Fruit fly (Drosophila melanogaster) whole organism, embryonic: Measurements from ENCODE around the gene Vps37B.

Experiments used
- Antp ChIP-seq: fragments of 200-800 bp; sonication (Bioruptor generic); optimal IDR thresholded peaks from 3 replicates; lab custom pipeline; 2016; ENCODE audit warnings: missing biosample characterization, missing genetic modification characterization
- Bgb ChIP-seq: fragments of 200-800 bp; sonication (Bioruptor generic); IDR thresholded peaks from 2 replicates; pipeline ENCODE4 v1.3.6; 2022; ENCODE audit warnings: missing biosample characterization, missing genetic modification characterization; ENCODE audit not compliant: partially characterized antibody
- CG10267 ChIP-seq: fragments of 200-800 bp; sonication (Bioruptor generic); optimal IDR thresholded peaks from 2 replicates; lab custom pipeline; 2018; ENCODE audit warnings: missing biosample characterization, mild to moderate bottlenecking, missing genetic modification characterization, moderate library complexity
- CG10431 ChIP-seq: fragments of 200-800 bp; sonication (Bioruptor generic); optimal IDR thresholded peaks from 3 replicates; lab custom pipeline; 2018; ENCODE audit warnings: missing biosample characterization, mild to moderate bottlenecking, missing genetic modification characterization
- CG10543 ChIP-seq: fragments of 200-800 bp; sonication (Bioruptor generic); optimal IDR thresholded peaks from 3 replicates; lab custom pipeline; 2017; ENCODE audit warnings: missing biosample characterization, mild to moderate bottlenecking, missing genetic modification characterization, moderate library complexity
- CG12744 ChIP-seq: fragments of 200-800 bp; sonication (Bioruptor generic); optimal IDR thresholded peaks from 2 replicates; lab custom pipeline; 2016; ENCODE audit warnings: missing biosample characterization, missing genetic modification characterization
- CG13287 ChIP-seq: fragments of 200-800 bp; sonication (Bioruptor generic); IDR thresholded peaks from 2 replicates; pipeline ENCODE4 v1.3.6; 2022; ENCODE audit warnings: missing biosample characterization, missing genetic modification characterization; ENCODE audit not compliant: partially characterized antibody
- CG13775 ChIP-seq: fragments of 200-800 bp; sonication (Bioruptor generic); optimal IDR thresholded peaks from 3 replicates; lab custom pipeline; 2017; ENCODE audit warnings: missing biosample characterization, mild to moderate bottlenecking, missing genetic modification characterization
- CG14710 ChIP-seq: fragments of 200-800 bp; sonication (Bioruptor generic); optimal IDR thresholded peaks from 3 replicates; lab custom pipeline; 2019; ENCODE audit warnings: missing biosample characterization, mild to moderate bottlenecking, missing genetic modification characterization, moderate library complexity
- CG1603 ChIP-seq: fragments of 200-800 bp; sonication (Bioruptor generic); optimal IDR thresholded peaks from 2 replicates; lab custom pipeline; 2019; ENCODE audit warnings: missing biosample characterization, mild to moderate bottlenecking, missing genetic modification characterization, moderate library complexity
- CG17359 ChIP-seq: fragments of 200-800 bp; sonication (Bioruptor generic); optimal IDR thresholded peaks from 3 replicates; lab custom pipeline; 2018; ENCODE audit warnings: missing biosample characterization, mild to moderate bottlenecking, missing genetic modification characterization, moderate library complexity
- CG2116 ChIP-seq: fragments of 200-800 bp; sonication (Bioruptor generic); optimal IDR thresholded peaks from 3 replicates; lab custom pipeline; 2018; ENCODE audit warnings: missing biosample characterization, mild to moderate bottlenecking, missing genetic modification characterization
- CG2199 ChIP-seq: fragments of 200-800 bp; sonication (Bioruptor generic); IDR thresholded peaks from 3 replicates; pipeline ENCODE4 v1.3.6; 2022; ENCODE audit warnings: missing biosample characterization, missing genetic modification characterization
- CG2889 ChIP-seq: fragments of 200-800 bp; sonication (Bioruptor generic); IDR thresholded peaks from 3 replicates; pipeline ENCODE4 v1.3.6; 2022; ENCODE audit warnings: missing biosample characterization, missing genetic modification characterization
- CG32532 ChIP-seq: fragments of 200-800 bp; sonication (Bioruptor generic); IDR thresholded peaks from 2 replicates; pipeline ENCODE4 v1.3.6; 2022; ENCODE audit warnings: missing biosample characterization, missing genetic modification characterization
- CG33213 ChIP-seq: fragments of 200-800 bp; sonication (Bioruptor generic); optimal IDR thresholded peaks from 3 replicates; lab custom pipeline; 2016; ENCODE audit warnings: missing biosample characterization, missing genetic modification characterization
- CG42726 ChIP-seq: fragments of 200-800 bp; sonication (Bioruptor generic); IDR thresholded peaks from 2 replicates; pipeline ENCODE4 v1.3.6; 2022; ENCODE audit warnings: missing biosample characterization, missing genetic modification characterization; ENCODE audit not compliant: partially characterized antibody
- CG4360 ChIP-seq: fragments of 200-800 bp; sonication (Bioruptor generic); IDR thresholded peaks from 2 replicates; pipeline ENCODE4 v1.3.6; 2022; ENCODE audit warnings: missing biosample characterization, missing genetic modification characterization
- CG6175 ChIP-seq: fragments of 200-800 bp; sonication (Bioruptor generic); IDR thresholded peaks from 3 replicates; pipeline ENCODE4 v1.3.6; 2022; ENCODE audit warnings: missing biosample characterization, missing genetic modification characterization
- CG7357 ChIP-seq: fragments of 200-800 bp; sonication (Bioruptor generic); IDR thresholded peaks from 3 replicates; pipeline ENCODE4 v1.3.6; 2022; ENCODE audit warnings: missing biosample characterization, missing genetic modification characterization
- CG7963 ChIP-seq: fragments of 200-800 bp; sonication (Bioruptor generic); IDR thresholded peaks from 3 replicates; pipeline ENCODE4 v1.3.6; 2022; ENCODE audit warnings: missing biosample characterization, missing genetic modification characterization; ENCODE audit not compliant: partially characterized antibody
- CG7987 ChIP-seq: fragments of 200-800 bp; sonication (Bioruptor generic); optimal IDR thresholded peaks from 2 replicates; lab custom pipeline; 2018; ENCODE audit warnings: missing biosample characterization, mild to moderate bottlenecking, missing genetic modification characterization, moderate library complexity
- CG8388 ChIP-seq: fragments of 200-800 bp; sonication (Bioruptor generic); optimal IDR thresholded peaks from 2 replicates; lab custom pipeline; 2019; ENCODE audit warnings: missing biosample characterization, mild to moderate bottlenecking, missing genetic modification characterization, moderate library complexity
- Fer1 ChIP-seq: fragments of 200-800 bp; sonication (Bioruptor generic); optimal IDR thresholded peaks from 2 replicates; lab custom pipeline; 2017; ENCODE audit warnings: missing biosample characterization, mild to moderate bottlenecking, missing genetic modification characterization
- Fer3 ChIP-seq: fragments of 200-800 bp; sonication (Bioruptor generic); optimal IDR thresholded peaks from 2 replicates; lab custom pipeline; 2018; ENCODE audit warnings: missing biosample characterization, mild to moderate bottlenecking, missing genetic modification characterization, moderate library complexity
- Med ChIP-seq: fragments of 200-800 bp; sonication (Bioruptor generic); peaks from one replicate; lab custom pipeline; 2016; ENCODE audit warnings: missing biosample characterization, missing genetic modification characterization, mild to moderate bottlenecking, inconsistent platforms, moderate library complexity
- Oli ChIP-seq: fragments of 200-800 bp; sonication (Bioruptor generic); optimal IDR thresholded peaks from 2 replicates; lab custom pipeline; 2018; ENCODE audit warnings: missing biosample characterization, mild to moderate bottlenecking, missing genetic modification characterization, moderate library complexity
- Rfx ChIP-seq: fragments of 200-800 bp; sonication (Bioruptor generic); IDR thresholded peaks from 2 replicates; pipeline ENCODE4 v1.3.6; 2022; ENCODE audit warnings: missing biosample characterization, missing genetic modification characterization
- Trl ChIP-seq, 3 experiments: fragments of >200 bp in 2 of 3; fragments of 200-800 bp in 1 of 3; sonication (Bioruptor generic) in 1 of 3; optimal IDR thresholded peaks; 2 replicates in 1 of 3; 3 replicates in 2 of 3; lab custom pipeline; 2016 to 2017; ENCODE audit warnings: missing biosample characterization in 1 of 3, missing genetic modification characterization in 1 of 3
- bbx ChIP-seq: fragments of 200-800 bp; sonication (Bioruptor generic); IDR thresholded peaks from 2 replicates; pipeline ENCODE4 v1.3.6; 2022; ENCODE audit warnings: missing biosample characterization, missing genetic modification characterization; ENCODE audit not compliant: partially characterized antibody
- cas ChIP-seq: fragments of 200-800 bp; sonication (Bioruptor generic); IDR thresholded peaks from 2 replicates; pipeline ENCODE4 v1.3.6; 2022; ENCODE audit warnings: missing biosample characterization, missing genetic modification characterization
- chinmo ChIP-seq: fragments of 200-800 bp; sonication (Bioruptor generic); IDR thresholded peaks from 4 replicates; pipeline ENCODE4 v1.3.6; 2022; ENCODE audit warnings: missing biosample characterization, missing genetic modification characterization; ENCODE audit not compliant: partially characterized antibody
- crc ChIP-seq: fragments of 200-800 bp; sonication (Bioruptor generic); optimal IDR thresholded peaks from 2 replicates; lab custom pipeline; 2016; ENCODE audit warnings: missing biosample characterization, missing genetic modification characterization
- cwo ChIP-seq: fragments of 200-800 bp; sonication (Bioruptor generic); optimal IDR thresholded peaks from 3 replicates; lab custom pipeline; 2017; ENCODE audit warnings: missing biosample characterization, missing genetic modification characterization, mild to moderate bottlenecking, moderate library complexity, missing genetic modification reagents
- fu2 ChIP-seq: fragments of 200-800 bp; sonication (Bioruptor generic); optimal IDR thresholded peaks from 2 replicates; lab custom pipeline; 2016; ENCODE audit warnings: missing biosample characterization, missing genetic modification characterization
- gem ChIP-seq: fragments of 200-800 bp; sonication (Bioruptor generic); optimal IDR thresholded peaks from 2 replicates; lab custom pipeline; 2019; ENCODE audit warnings: missing biosample characterization, mild to moderate bottlenecking, missing genetic modification characterization, moderate library complexity
- gt ChIP-seq: fragments of 200-800 bp; sonication (Bioruptor generic); IDR thresholded peaks from 2 replicates; pipeline ENCODE4 v1.3.6; 2022; ENCODE audit warnings: missing biosample characterization, missing genetic modification characterization
- ind ChIP-seq: fragments of 200-800 bp; sonication (Bioruptor generic); optimal IDR thresholded peaks from 3 replicates; lab custom pipeline; 2016; ENCODE audit warnings: missing biosample characterization, missing genetic modification characterization
- lab ChIP-seq: fragments of 200-800 bp; sonication (Bioruptor generic); optimal IDR thresholded peaks from 3 replicates; lab custom pipeline; 2017; ENCODE audit warnings: missing biosample characterization, missing genetic modification characterization, mild to moderate bottlenecking, moderate library complexity, missing genetic modification reagents
- mirr ChIP-seq: fragments of 200-800 bp; sonication (Bioruptor generic); optimal IDR thresholded peaks from 3 replicates; lab custom pipeline; 2018; ENCODE audit warnings: missing biosample characterization, mild to moderate bottlenecking, missing genetic modification characterization
- scrt ChIP-seq: fragments of 200-800 bp; sonication (Bioruptor generic); optimal IDR thresholded peaks from 2 replicates; lab custom pipeline; 2018; ENCODE audit warnings: missing biosample characterization, mild to moderate bottlenecking, missing genetic modification characterization, moderate library complexity
- slp2 ChIP-seq: fragments of 200-800 bp; sonication (Bioruptor generic); optimal IDR thresholded peaks from 2 replicates; lab custom pipeline; 2016; ENCODE audit warnings: missing biosample characterization, missing genetic modification characterization
- tll ChIP-seq, 2 experiments: fragments of 200-800 bp in 1 of 2; fragments of >200 bp in 1 of 2; sonication (Bioruptor generic) in 1 of 2; optimal IDR thresholded peaks; 2 replicates each; lab custom pipeline; 2017 to 2019; ENCODE audit warnings: missing biosample characterization in 2 of 2, missing genetic modification characterization in 2 of 2, mild to moderate bottlenecking in 1 of 2, moderate library complexity in 1 of 2
- tx ChIP-seq: fragments of 200-800 bp; sonication (Bioruptor generic); optimal IDR thresholded peaks from 2 replicates; lab custom pipeline; 2016; ENCODE audit warnings: missing biosample characterization, missing genetic modification characterization
- zfh2 ChIP-seq: fragments of 200-800 bp; sonication (Bioruptor generic); optimal IDR thresholded peaks from 2 replicates; lab custom pipeline; 2016; ENCODE audit warnings: missing biosample characterization, missing genetic modification characterization

Gene Vps37B

DNA sequence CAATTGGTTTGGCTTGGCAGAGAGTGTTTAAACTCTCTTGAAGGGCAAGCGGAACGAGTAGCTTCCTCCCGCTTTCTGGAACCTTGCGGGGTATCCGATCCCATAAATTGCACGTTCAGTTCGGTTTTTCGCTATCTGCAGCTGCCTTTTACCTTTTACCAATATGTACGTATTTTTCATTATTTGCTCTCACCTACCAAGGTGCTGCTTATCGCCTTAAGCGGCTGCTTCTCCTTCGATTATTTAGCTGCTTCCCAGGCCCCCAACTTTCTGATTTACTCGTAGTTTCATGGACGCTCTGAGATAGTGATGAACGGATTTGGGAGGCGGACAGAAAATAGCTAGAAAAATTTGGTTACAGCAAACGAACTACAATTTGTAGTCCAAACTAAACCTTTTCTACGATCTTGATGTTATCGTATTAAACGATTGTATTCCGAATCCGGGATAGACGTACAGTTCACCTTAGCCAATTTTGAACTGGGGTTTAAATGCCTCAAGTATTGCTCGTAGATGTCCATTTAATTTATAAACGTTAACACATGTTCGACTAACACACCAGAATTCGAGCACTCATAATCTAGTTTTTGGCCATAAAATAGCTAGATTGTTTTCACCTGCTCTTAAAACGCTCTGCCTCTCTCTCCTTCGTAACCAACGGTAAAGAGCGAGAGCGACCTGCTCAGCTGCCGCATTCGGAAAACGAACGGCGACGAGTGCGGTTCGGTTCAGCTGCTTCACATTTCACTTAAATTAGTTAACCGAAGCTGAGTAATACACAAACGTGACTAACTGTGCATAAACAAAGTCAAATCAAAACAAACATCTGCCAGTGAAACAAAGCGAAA is 38.5 kb downstream of the Vps37B start (continued):
- TF ChIP-seq chinmo (peak; percentile 91; the same call in 2 of the 4 replicates), bbx (GFP tag; lab: Robert Waterston, UW) (peak; percentile 61; the same call in 1 of the 2 replicates), CG7357 (no peak), cas (no peak), CG10431 (GFP tag; lab: Kevin White, UChicago) (no peak), CG10267 (tag; lab: Kevin White, UChicago) (peak; percentile 32), crc (GFP tag; lab: Kevin White, UChicago) (no peak), CG17359 (tag; lab: Kevin White, UChicago) (peak; percentile 18), Rfx (peak; percentile 49; the same call in 1 of the 2 replicates), CG13775 (GFP tag; lab: Kevin White, UChicago) (peak; percentile 42), Fer1 (GFP tag; lab: Kevin White, UChicago) (peak; percentile 58), CG14710 (tag; lab: Kevin White, UChicago) (peak; percentile 32), CG2889 (GFP tag; lab: Robert Waterston, UW) (no peak), tx (GFP tag; lab: Kevin White, UChicago) (peak; percentile 4), CG32532 (peak; percentile 33; the same call in 1 of the 2 replicates), CG8388 (GFP tag; lab: Kevin White, UChicago) (peak; percentile 22), CG42726 (GFP tag; lab: Robert Waterston, UW) (0 out of 2 replicates have a peak, but pooled peaks have one; percentile 29), mirr (GFP tag; lab: Kevin White, UChicago) (peak; percentile 33), CG10543 (GFP tag; lab: Kevin White, UChicago) (peak; percentile 82), CG1603 (tag; lab: Kevin White, UChicago) (peak; percentile 42), Antp (peak; percentile 42), CG33213 (GFP tag; lab: Kevin White, UChicago) (peak; percentile 31), CG7963 (GFP tag; lab: Robert Waterston, UW) (no peak), CG7987 (peak; percentile 0), scrt (GFP tag; lab: Kevin White, UChicago) (peak; percentile 33), Med (GFP tag; lab: Kevin White, UChicago) (peak; percentile 71), CG4360 (GFP tag; lab: Robert Waterston, UW) (0 out of 2 replicates have a peak, but pooled peaks have one; percentile 17), gem (tag; lab: Kevin White, UChicago) (peak; percentile 58), CG2116 (GFP tag; lab: Kevin White, UChicago) (peak; percentile 32), Trl (optimal IDR thresholded peaks at IDR 0.05; lab: Kevin White, UChicago) (peak; percentile 84 to 87), Trl (GFP tag; optimal IDR thresholded peaks at IDR 0.05; lab: Kevin White, UChicago) (peak; percentile 16), Bgb (GFP tag; lab: Robert Waterston, UW) (peak; percentile 41; the same call in 1 of the 2 replicates), ind (GFP tag; lab: Kevin White, UChicago) (peak; percentile 13), CG2199 (0 out of 3 replicates have a peak, but pooled peaks have one; percentile 59), CG12744 (GFP tag; lab: Kevin White, UChicago) (peak; percentile 34), Oli (tag; lab: Kevin White, UChicago) (peak; percentile 45), fu2 (GFP tag; lab: Kevin White, UChicago) (peak; percentile 22), Fer3 (tag; lab: Kevin White, UChicago) (peak; percentile 20), zfh2 (peak; percentile 29), tll (GFP tag; optimal IDR thresholded peaks at IDR 0.05; lab: Kevin White, UChicago) (peak in 1 of 2 experiments; percentile 11), gt (GFP tag; lab: Robert Waterston, UW) (no peak), slp2 (GFP tag; lab: Kevin White, UChicago) (peak; percentile 24), CG13287 (GFP tag; lab: Robert Waterston, UW) (peak; percentile 26; the same call in 1 of the 2 replicates), cwo (GFP tag; lab: Kevin White, UChicago) (peak; percentile 61), lab (GFP tag; lab: Kevin White, UChicago) (peak; percentile 60), CG6175 (GFP tag; lab: Robert Waterston, UW) (no peak)
